Fruit fly (Drosophila melanogaster): ENCODE measurements around the gene Trs33.

Gene Trs33

DNA sequence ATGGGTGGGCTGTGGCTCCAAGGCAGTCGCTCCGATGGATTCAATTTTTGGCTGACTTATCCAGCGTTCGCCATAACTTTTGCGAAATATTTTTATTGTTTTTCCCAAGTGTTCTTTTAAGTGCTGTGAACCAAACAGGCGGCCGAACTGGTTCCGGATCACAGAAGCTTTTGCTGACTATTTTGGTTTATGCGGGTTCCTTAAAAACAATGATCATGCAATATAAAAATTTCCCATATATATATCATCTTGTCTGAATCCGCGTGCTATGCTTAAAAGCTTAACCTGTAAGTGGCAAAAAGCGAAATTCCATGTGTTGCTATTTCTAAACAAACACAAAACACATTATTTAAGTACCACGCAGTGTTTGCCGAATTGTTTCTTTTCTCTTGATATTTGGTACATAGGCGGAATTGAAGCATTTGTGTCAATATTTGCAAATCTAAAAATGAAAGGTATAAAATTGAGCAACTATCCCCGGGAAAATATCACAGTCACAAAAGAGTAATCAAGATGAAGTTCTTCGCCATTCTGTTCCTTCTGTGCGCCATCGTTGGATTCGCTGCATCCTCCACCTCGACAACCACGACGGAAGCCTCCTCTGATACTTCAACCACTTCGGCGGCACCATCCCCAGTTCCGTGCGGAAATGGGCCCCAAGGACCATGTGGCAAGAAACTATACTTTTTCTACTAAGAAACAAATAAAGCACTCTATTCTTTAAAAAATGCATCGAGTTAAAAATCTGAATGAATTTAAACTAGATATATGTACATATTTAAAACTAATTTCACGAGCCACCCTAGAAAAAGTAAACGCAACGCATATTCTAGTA lies 30.7 kb downstream of the Trs33 start, which contains the start of the genes CG6276 and CG44040 (continued):
- TF ChIP-seq CG7786 (GFP tag; optimal IDR thresholded peaks at IDR 0.05) = peak; percentile 34
- no peak for TF ChIP-seq exex (tag; optimal IDR thresholded peaks at IDR 0.05)
- TF ChIP-seq tap (tag; optimal IDR thresholded peaks at IDR 0.05) = peak; percentile 9
- TF ChIP-seq bowl (GFP tag; IDR thresholded peaks at IDR 0.05) = no peak
- TF ChIP-seq CG10543 (GFP tag; optimal IDR thresholded peaks at IDR 0.05) = peak; percentile 69
- TF ChIP-seq Dbx (GFP tag; IDR thresholded peaks at IDR 0.05) = peak; percentile 40; the same call in 1 of the 3 replicates
- 0 out of 2 replicates have a peak, but pooled peaks have one; percentile 4 for TF ChIP-seq ara (GFP tag; IDR thresholded peaks at IDR 0.05)
- TF ChIP-seq so (GFP tag; IDR thresholded peaks at IDR 0.05) = no peak
- TF ChIP-seq Mrtf (GFP tag; IDR thresholded peaks at IDR 0.05) = peak; percentile 39; the same call in 1 of the 3 replicates
- no peak for TF ChIP-seq dimm (GFP tag; IDR thresholded peaks at IDR 0.05)
- TF ChIP-seq CG3065 (GFP tag; optimal IDR thresholded peaks at IDR 0.05) = no peak
- no peak for TF ChIP-seq Neu2 (GFP tag; optimal IDR thresholded peaks at IDR 0.05; ENCODE audit: borderline replicate concordance)
- TF ChIP-seq Poxn (GFP tag; IDR thresholded peaks at IDR 0.05) = no peak
- peak; percentile 55 for TF ChIP-seq CG1603 (tag; optimal IDR thresholded peaks at IDR 0.05)
- no peak for TF ChIP-seq CG10366 (GFP tag; IDR thresholded peaks at IDR 0.05)
- TF ChIP-seq sens (GFP tag) = peak; percentile 88
- TF ChIP-seq CrebB (tag; optimal IDR thresholded peaks at IDR 0.05) = no peak
- peak; percentile 39; the same call in 1 of the 2 replicates for TF ChIP-seq Awh (GFP tag; IDR thresholded peaks at IDR 0.05)
- TF ChIP-seq fd102C (GFP tag; optimal IDR thresholded peaks at IDR 0.05) = no peak
- TF ChIP-seq Side (GFP tag; optimal IDR thresholded peaks at IDR 0.05) = peak; percentile 6
- TF ChIP-seq CG3995 (GFP tag; optimal IDR thresholded peaks at IDR 0.05) = peak; percentile 46
- no peak for TF ChIP-seq tio (GFP tag; optimal IDR thresholded peaks at IDR 0.05)
- TF ChIP-seq CG6813 (GFP tag; optimal IDR thresholded peaks at IDR 0.05) = peak; percentile 36
- TF ChIP-seq CG10431 (GFP tag; optimal IDR thresholded peaks at IDR 0.05) = no peak
- peak; percentile 27 for TF ChIP-seq PHDP (tag; optimal IDR thresholded peaks at IDR 0.05)
- TF ChIP-seq abd-A (tag; optimal IDR thresholded peaks at IDR 0.05) = no peak
- peak; percentile 30 for TF ChIP-seq CHES-1-like (GFP tag; optimal IDR thresholded peaks at IDR 0.05)
- peak; percentile 22 for TF ChIP-seq Ssrp (tag; optimal IDR thresholded peaks at IDR 0.05)
- TF ChIP-seq tx (GFP tag; optimal IDR thresholded peaks at IDR 0.05) = peak; percentile 52
- TF ChIP-seq CG10147 (GFP tag; optimal IDR thresholded peaks at IDR 0.05) = peak; percentile 32
- TF ChIP-seq esg (GFP tag; conservative IDR thresholded peaks at IDR 0.05) = peak; percentile 22; the same call in 1 of the 2 replicates
- TF ChIP-seq CG31224 (GFP tag; IDR thresholded peaks at IDR 0.05) = no peak
- TF ChIP-seq jumu (GFP tag; optimal IDR thresholded peaks at IDR 0.05) = no peak
- TF ChIP-seq cas (GFP tag; IDR thresholded peaks at IDR 0.05) = no peak
- 0 out of 2 replicates have a peak, but pooled peaks have one; percentile 14 for TF ChIP-seq klu (GFP tag; IDR thresholded peaks at IDR 0.05)
- peak; percentile 5 for TF ChIP-seq oc (tag; optimal IDR thresholded peaks at IDR 0.05)
- TF ChIP-seq pb (GFP tag; optimal IDR thresholded peaks at IDR 0.05) = no peak
- TF ChIP-seq CG17912 (GFP tag; optimal IDR thresholded peaks at IDR 0.05) = peak; percentile 6
- TF ChIP-seq CG9215 (GFP tag; IDR thresholded peaks at IDR 0.05) = peak; percentile 46; the same call in 1 of the 2 replicates
- TF ChIP-seq CG12659 (GFP tag; optimal IDR thresholded peaks at IDR 0.05) = peak; percentile 37
- TF ChIP-seq CG8765 (GFP tag; IDR thresholded peaks at IDR 0.05) = no peak; the same call in 1 of the 2 replicates
- no peak for TF ChIP-seq CG6175 (GFP tag; IDR thresholded peaks at IDR 0.05)
- no peak for TF ChIP-seq Kr (GFP tag; optimal IDR thresholded peaks at IDR 0.05)
- 0 out of 2 replicates have a peak, but pooled peaks have one; percentile 23 for TF ChIP-seq HLH3B (GFP tag; IDR thresholded peaks at IDR 0.05)
- TF ChIP-seq Lhr (GFP tag; optimal IDR thresholded peaks at IDR 0.05) = no peak
- no peak for TF ChIP-seq Hmx (GFP tag; optimal IDR thresholded peaks at IDR 0.05)
- no peak for TF ChIP-seq zf30C (GFP tag; optimal IDR thresholded peaks at IDR 0.05)
- TF ChIP-seq CG3407 (GFP tag; optimal IDR thresholded peaks at IDR 0.05) = no peak
- no peak for TF ChIP-seq Mes4 (GFP tag; optimal IDR thresholded peaks at IDR 0.05)
- TF ChIP-seq CG17612 (GFP tag; IDR thresholded peaks at IDR 0.05) = no peak

Measured in whole organism, embryonic.